Fruit fly (Drosophila melanogaster) whole organism, embryonic: ENCODE measurements around the gene CG31898.

Experiments used
- CG10565 ChIP-seq: fragments of 200-800 bp; sonication (Bioruptor generic); optimal IDR thresholded peaks from 3 replicates; lab custom pipeline; 2016; ENCODE audit warnings: missing biosample characterization, mild to moderate bottlenecking, missing genetic modification characterization
- CG16779 ChIP-seq: fragments of 200-800 bp; sonication (Bioruptor generic); IDR thresholded peaks from 2 replicates; pipeline ENCODE4 v1.3.6; 2022; ENCODE audit warnings: missing biosample characterization, missing genetic modification characterization
- Six4 ChIP-seq: fragments of 200-800 bp; sonication (Bioruptor generic); optimal IDR thresholded peaks from 2 replicates; lab custom pipeline; 2016; ENCODE audit warnings: missing biosample characterization, missing genetic modification characterization

dm6 chr2L:8425212-8425611, 25.0 kb downstream of the CG31898 start:
- TF ChIP-seq Six4 (GFP tag; lab: Kevin White, UChicago): no peak
- no peak for TF ChIP-seq CG10565 (GFP tag; lab: Kevin White, UChicago)
- TF ChIP-seq CG16779 (GFP tag; lab: Robert Waterston, UW): no peak
